Worm (Caenorhabditis elegans): ENCODE results near the gene Y59E9AL.4.

DNA sequence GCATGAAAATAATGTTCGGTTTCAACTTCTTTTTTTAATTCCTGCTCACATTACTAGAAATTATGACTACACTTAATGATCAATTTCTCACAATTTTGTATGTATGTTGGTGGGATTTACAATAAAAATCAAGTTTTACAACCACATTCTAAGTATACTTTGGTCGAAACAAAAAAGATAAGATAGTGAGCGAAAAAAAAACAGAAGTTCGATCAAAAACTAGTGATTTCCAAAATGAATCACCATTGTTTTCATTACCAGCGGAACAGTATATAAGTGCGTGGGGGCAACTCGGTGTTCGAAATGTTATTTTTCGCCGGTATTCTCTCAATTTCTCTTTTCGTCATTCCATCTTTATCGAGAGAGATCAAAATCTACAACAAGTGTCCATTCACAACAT is 15.5 kb upstream of the Y59E9AL.4 start, which contains the start of gene thn-5:
- TF ChIP-seq cey-2 (tag; optimal IDR thresholded peaks at IDR 0.05; ENCODE audit: borderline replicate concordance, insufficient read depth) = no peak
- no peak for TF ChIP-seq mdl-1 (tag; optimal IDR thresholded peaks at IDR 0.05)
- TF ChIP-seq zag-1 (tag; optimal IDR thresholded peaks at IDR 0.05) = no peak
- TF ChIP-seq zfp-2 (tag; optimal IDR thresholded peaks at IDR 0.05) = no peak
- no peak for TF ChIP-seq egl-27 (tag; optimal IDR thresholded peaks at IDR 0.05)
- TF ChIP-seq lin-39 (tag; optimal IDR thresholded peaks at IDR 0.05) = no peak
- no peak for TF ChIP-seq zfp-3 (GFP tag; conservative IDR thresholded peaks at IDR 0.05)
- TF ChIP-seq jun-1 (tag; optimal IDR thresholded peaks at IDR 0.05) = no peak
- no peak for TF ChIP-seq dpl-1 (GFP tag; optimal IDR thresholded peaks at IDR 0.05)
- no peak for TF ChIP-seq nhr-28 (tag; optimal IDR thresholded peaks at IDR 0.05)
- TF ChIP-seq F49E8.2 (tag; optimal IDR thresholded peaks at IDR 0.05; ENCODE audit: borderline replicate concordance) = no peak
- no peak for TF ChIP-seq nhr-111 (GFP tag; optimal IDR thresholded peaks at IDR 0.05)

Data from whole organism, L4 larva.